Fruit fly (Drosophila melanogaster): ENCODE results near the gene Peritrophin-15b.

Peritrophin-15b gene

DNA sequence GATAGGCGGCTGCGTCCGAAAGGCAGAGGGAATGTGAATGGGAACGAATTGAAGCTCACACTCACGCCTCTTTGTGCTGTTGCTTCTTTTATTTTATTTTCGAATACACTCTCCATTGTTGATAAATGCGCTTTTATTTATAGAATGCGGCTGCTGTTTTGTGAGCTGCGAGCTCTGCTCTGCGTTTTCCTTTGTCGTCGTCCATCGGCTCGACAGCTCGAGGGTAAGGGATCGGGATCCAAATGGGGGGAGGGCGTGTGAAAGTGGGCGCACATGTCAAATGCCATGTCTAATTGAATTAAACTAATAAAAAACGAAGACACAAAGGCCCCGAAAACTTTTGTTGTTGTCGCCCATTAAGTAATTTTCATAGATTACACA is 29.3 kb upstream of the Peritrophin-15b start (continued):
- TF ChIP-seq NK7.1 (GFP tag; optimal IDR thresholded peaks at IDR 0.05) (no peak), dpn (GFP tag; optimal IDR thresholded peaks at IDR 0.05) (no peak), gsb-n (tag; optimal IDR thresholded peaks at IDR 0.05) (peak; percentile 6)

dm6 chr2L:8423460-8424089 is 28.8 kb upstream of the Peritrophin-15b start:
- TF ChIP-seq bsh (GFP tag; optimal IDR thresholded peaks at IDR 0.05) (peak in 1 of 2 experiments; percentile 50), CG1603 (tag; optimal IDR thresholded peaks at IDR 0.05) (peak; percentile 34), Camta (GFP tag; optimal IDR thresholded peaks at IDR 0.05) (peak; percentile 28), CG7556 (GFP tag; optimal IDR thresholded peaks at IDR 0.05) (peak; percentile 6), bab2 (GFP tag; optimal IDR thresholded peaks at IDR 0.05) (peak; percentile 9), CG2116 (GFP tag; optimal IDR thresholded peaks at IDR 0.05) (peak; percentile 8), ci (GFP tag; IDR thresholded peaks at IDR 0.05) (peak; percentile 19; the same call in 1 of the 3 replicates), wdn (GFP tag; IDR thresholded peaks at IDR 0.05) (0 out of 2 replicates have a peak, but pooled peaks have one; percentile 12), Kr (GFP tag; optimal IDR thresholded peaks at IDR 0.05) (peak; percentile 34), CG16813 (GFP tag; IDR thresholded peaks at IDR 0.05; ENCODE audit: partially characterized antibody) (no peak), Rx (GFP tag; IDR thresholded peaks at IDR 0.05) (no peak), Med (GFP tag) (peak; percentile 44), CG13424 (tag; optimal IDR thresholded peaks at IDR 0.05) (peak; percentile 14), nerfin-1 (tag; optimal IDR thresholded peaks at IDR 0.05) (peak; percentile 24), CG1529 (GFP tag; optimal IDR thresholded peaks at IDR 0.05) (peak; percentile 27), gem (tag; optimal IDR thresholded peaks at IDR 0.05) (peak; percentile 36), CG18599 (GFP tag; optimal IDR thresholded peaks at IDR 0.05) (no peak), CG7271 (tag; optimal IDR thresholded peaks at IDR 0.05) (no peak), tx (GFP tag; optimal IDR thresholded peaks at IDR 0.05) (no peak), dmrt11E (tag; optimal IDR thresholded peaks at IDR 0.05) (peak; percentile 31), CG18011 (GFP tag; optimal IDR thresholded peaks at IDR 0.05) (no peak), CG10979 (tag; optimal IDR thresholded peaks at IDR 0.05) (peak; percentile 22), CG34422 (GFP tag; IDR thresholded peaks at IDR 0.05) (no peak), CG9876 (GFP tag; optimal IDR thresholded peaks at IDR 0.05) (no peak), Mrtf (GFP tag; IDR thresholded peaks at IDR 0.05) (no peak), Mes4 (GFP tag; optimal IDR thresholded peaks at IDR 0.05) (peak; percentile 9), grn (GFP tag; optimal IDR thresholded peaks at IDR 0.05) (peak; percentile 55), crp (GFP tag; optimal IDR thresholded peaks at IDR 0.05) (no peak), sc (optimal IDR thresholded peaks at IDR 0.05) (no peak), sc (GFP tag; optimal IDR thresholded peaks at IDR 0.05) (peak; percentile 9), D19A (tag; optimal IDR thresholded peaks at IDR 0.05) (peak; percentile 40), slp2 (GFP tag; optimal IDR thresholded peaks at IDR 0.05) (no peak), Ets65A (GFP tag) (no peak), Hand (GFP tag; optimal IDR thresholded peaks at IDR 0.05) (no peak), Atf6 (GFP tag; IDR thresholded peaks at IDR 0.05) (no peak), cg (GFP tag; optimal IDR thresholded peaks at IDR 0.05) (no peak), CG1602 (GFP tag; optimal IDR thresholded peaks at IDR 0.05) (peak; percentile 33), fd64A (GFP tag; optimal IDR thresholded peaks at IDR 0.05) (peak; percentile 42), vvl (GFP tag; IDR thresholded peaks at IDR 0.05) (0 out of 2 replicates have a peak, but pooled peaks have one; percentile 6), sd (tag; optimal IDR thresholded peaks at IDR 0.05) (peak; percentile 95), lola (GFP tag; optimal IDR thresholded peaks at IDR 0.05) (peak in 1 of 3 experiments; percentile 38), NC2β (GFP tag; optimal IDR thresholded peaks at IDR 0.05) (no peak), CG8924 (tag; optimal IDR thresholded peaks at IDR 0.05) (peak; percentile 15), CG2875 (GFP tag; optimal IDR thresholded peaks at IDR 0.05) (peak; percentile 53)
